Fruit fly (Drosophila melanogaster) whole organism, wandering third instar larva: Measurements from ENCODE around the gene CG5861.

Experiments
- HLH106 ChIP-seq: fragments of 200-800 bp; optimal IDR thresholded peaks from 3 replicates; lab custom pipeline; 2019; ENCODE audit warnings: missing biosample characterization, mild to moderate bottlenecking, missing genetic modification characterization, moderate library complexity
- dsf ChIP-seq: sonication (Bioruptor generic); optimal IDR thresholded peaks from 2 replicates; lab custom pipeline; 2016; ENCODE audit warnings: missing biosample characterization, missing genetic modification characterization, borderline replicate concordance
- lola ChIP-seq: fragments of >200 bp; optimal IDR thresholded peaks from 2 replicates; lab custom pipeline; 2017; ENCODE audit warnings: missing biosample characterization, missing genetic modification characterization
- rgr ChIP-seq: fragments of 200-800 bp; sonication (Bioruptor generic); optimal IDR thresholded peaks from 3 replicates; lab custom pipeline; 2016; ENCODE audit warnings: missing biosample characterization, mild to moderate bottlenecking, missing genetic modification characterization

DNA sequence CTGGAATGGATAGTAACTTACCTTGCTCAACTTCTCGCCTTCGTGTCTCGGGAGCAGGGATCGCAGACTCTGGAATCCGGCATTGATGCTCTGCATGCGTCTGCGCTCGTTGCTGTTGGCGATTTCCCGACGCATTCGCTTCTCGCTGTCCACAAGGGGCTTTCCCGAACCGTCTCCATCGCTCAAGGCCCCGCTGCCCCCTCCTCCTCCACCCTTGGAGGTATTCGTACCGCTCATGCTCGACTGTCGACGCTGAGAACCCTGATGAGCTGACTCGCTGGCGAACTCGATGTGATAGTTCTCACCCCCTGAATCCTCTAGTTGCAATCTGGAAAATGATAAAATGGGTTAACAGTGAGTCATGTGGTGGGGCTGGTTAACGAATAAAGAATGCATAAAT is 28.3 kb downstream of the CG5861 start:
- TF ChIP-seq HLH106: no peak
- TF ChIP-seq dsf (GFP tag; lab: Kevin White, UChicago): no peak
- no peak for TF ChIP-seq rgr (GFP tag; lab: Kevin White, UChicago)
- no peak for TF ChIP-seq lola (GFP tag; lab: Kevin White, UChicago)
